Worm (Caenorhabditis elegans) whole organism, L1 larva: ENCODE measurements around the gene scl-2.

ENCODE experiments used
- ama-1 ChIP-seq: fragments of 150-350 bp; optimal IDR thresholded peaks from 2 replicates; lab custom pipeline; 2014
- fos-1 ChIP-seq: fragments of 150-350 bp; optimal IDR thresholded peaks from 2 replicates; lab custom pipeline; 2014; ENCODE audit warnings: missing biosample characterization, missing genetic modification characterization
- nhr-47 ChIP-seq: sonication (generic microtip); optimal IDR thresholded peaks from 2 replicates; lab custom pipeline; 2016; ENCODE audit warnings: mild to moderate bottlenecking, missing genetic modification characterization, moderate library complexity, missing compliant biosample characterization
- pag-3 ChIP-seq: sonication (generic microtip); optimal IDR thresholded peaks from 2 replicates; lab custom pipeline; 2017; ENCODE audit warnings: missing genetic modification characterization, mild to moderate bottlenecking, missing compliant biosample characterization, antibody characterized with exemption, borderline replicate concordance; ENCODE audit not compliant: insufficient read depth
- zag-1 ChIP-seq: fragments of 150-350 bp; optimal IDR thresholded peaks from 2 replicates; lab custom pipeline; 2014; ENCODE audit warnings: missing biosample characterization, missing genetic modification characterization

ce11 chrIV:13077694-13078093 lies 20.2 kb downstream of the scl-2 start:
- TF ChIP-seq pag-3 (tag; lab: Kevin White, UChicago), result no peak
- TF ChIP-seq zag-1 (tag; lab: Kevin White, UChicago), result no peak
- no peak for TF ChIP-seq nhr-47 (tag; lab: Kevin White, UChicago)
- TF ChIP-seq fos-1, result no peak
- no peak for TF ChIP-seq ama-1 (lab: Kevin White, UChicago)
